Worm (Caenorhabditis elegans): ENCODE results near the gene F40G9.18.

ce11 chrIII:159665-160064, 9.7 kb downstream of the F40G9.18 start:
- TF ChIP-seq sptf-1 (tag; optimal IDR thresholded peaks at IDR 0.05) (no peak), lsy-2 (tag; optimal IDR thresholded peaks at IDR 0.05) (no peak), lin-13 (tag; optimal IDR thresholded peaks at IDR 0.05) (no peak), drap-1 (GFP tag; optimal IDR thresholded peaks at IDR 0.05) (no peak), ztf-11 (tag; optimal IDR thresholded peaks at IDR 0.05) (no peak), unc-120 (tag; optimal IDR thresholded peaks at IDR 0.05; ENCODE audit: poor library complexity, severe bottlenecking) (no peak), M03D4.4 (tag; optimal IDR thresholded peaks at IDR 0.05) (no peak), elt-3 (tag; optimal IDR thresholded peaks at IDR 0.05) (no peak), pha-4 (tag; optimal IDR thresholded peaks at IDR 0.05) (no peak), sem-2 (GFP tag; optimal IDR thresholded peaks at IDR 0.05) (no peak), nhr-76 (tag; optimal IDR thresholded peaks at IDR 0.05) (no peak), elt-1 (tag; optimal IDR thresholded peaks at IDR 0.05; ENCODE audit: borderline replicate concordance, insufficient read depth) (no peak), ceh-43 (GFP tag; optimal IDR thresholded peaks at IDR 0.05) (no peak)

All from whole organism, mixed stage, embryonic.